Worm (Caenorhabditis elegans): ENCODE measurements around the gene mls-1.

mls-1 gene

ce11 chrIII:7484765-7485164 is 24.6 kb downstream of the mls-1 start:
- no peak for TF ChIP-seq ceh-63 (GFP tag; optimal IDR thresholded peaks at IDR 0.05)
- no peak for TF ChIP-seq tbx-2 (tag; optimal IDR thresholded peaks at IDR 0.05)
- TF ChIP-seq unc-30 (tag; optimal IDR thresholded peaks at IDR 0.05), result no peak
- no peak for TF ChIP-seq blmp-1 (tag; optimal IDR thresholded peaks at IDR 0.05)
- TF ChIP-seq nhr-237 (tag; optimal IDR thresholded peaks at IDR 0.05), result no peak
- no peak for TF ChIP-seq snpc-4 (tag; optimal IDR thresholded peaks at IDR 0.05)
- no peak for TF ChIP-seq isw-1 (GFP tag; IDR thresholded peaks at IDR 0.05)
- no peak for TF ChIP-seq snu-23 (GFP tag; optimal IDR thresholded peaks at IDR 0.05)
- TF ChIP-seq nhr-12 (tag; optimal IDR thresholded peaks at IDR 0.05), result no peak
- TF ChIP-seq ceh-82 (tag; optimal IDR thresholded peaks at IDR 0.05), result no peak
- TF ChIP-seq skn-1 (tag; optimal IDR thresholded peaks at IDR 0.05), result no peak
- TF ChIP-seq lin-14 (GFP tag; optimal IDR thresholded peaks at IDR 0.05), result no peak
- no peak for TF ChIP-seq fkh-4 (tag; optimal IDR thresholded peaks at IDR 0.05; ENCODE audit: borderline replicate concordance)
- no peak for TF ChIP-seq sox-4 (tag; optimal IDR thresholded peaks at IDR 0.05)
- no peak for TF ChIP-seq ama-1 (optimal IDR thresholded peaks at IDR 0.05)
- no peak for TF ChIP-seq mab-9 (GFP tag; IDR thresholded peaks at IDR 0.05)

ce11 chrIII:7488303-7488702 is 28.2 kb downstream of the mls-1 start:
- TF ChIP-seq ama-1 (optimal IDR thresholded peaks at IDR 0.05) (no peak), lir-3 (tag; optimal IDR thresholded peaks at IDR 0.05; ENCODE audit: poor library complexity) (no peak), nhr-28 (tag; optimal IDR thresholded peaks at IDR 0.05) (no peak), jun-1 (tag; optimal IDR thresholded peaks at IDR 0.05) (no peak), F16B12.6 (tag; optimal IDR thresholded peaks at IDR 0.05) (no peak), rnt-1 (tag; optimal IDR thresholded peaks at IDR 0.05) (no peak), tlp-1 (tag; optimal IDR thresholded peaks at IDR 0.05) (no peak), mab-9 (GFP tag; IDR thresholded peaks at IDR 0.05) (no peak), egl-13 (tag; optimal IDR thresholded peaks at IDR 0.05) (no peak), nhr-77 (tag; optimal IDR thresholded peaks at IDR 0.05) (peak; percentile 15), unc-86 (tag; optimal IDR thresholded peaks at IDR 0.05) (no peak), unc-62 (GFP tag; optimal IDR thresholded peaks at IDR 0.05) (no peak), mdl-1 (tag; optimal IDR thresholded peaks at IDR 0.05) (no peak), ceh-82 (tag; optimal IDR thresholded peaks at IDR 0.05) (no peak), lin-15B (tag; optimal IDR thresholded peaks at IDR 0.05) (no peak), C34B4.2 (tag; optimal IDR thresholded peaks at IDR 0.05) (no peak), pax-3 (tag; optimal IDR thresholded peaks at IDR 0.05) (no peak), ztf-4 (tag; optimal IDR thresholded peaks at IDR 0.05) (no peak), elt-2 (tag; optimal IDR thresholded peaks at IDR 0.05) (no peak), hlh-4 (tag; optimal IDR thresholded peaks at IDR 0.05) (no peak), alr-1 (tag; optimal IDR thresholded peaks at IDR 0.05; ENCODE audit: borderline replicate concordance) (no peak), dsc-1 (tag; optimal IDR thresholded peaks at IDR 0.05) (no peak), lin-35 (GFP tag; optimal IDR thresholded peaks at IDR 0.05) (peak in 1 of 2 experiments; percentile 12), skn-1 (tag; optimal IDR thresholded peaks at IDR 0.05) (no peak), fkh-8 (tag; optimal IDR thresholded peaks at IDR 0.05) (no peak), lin-39 (tag; optimal IDR thresholded peaks at IDR 0.05) (no peak), hpl-2 (GFP tag; optimal IDR thresholded peaks at IDR 0.05) (no peak), zip-4 (GFP tag; optimal IDR thresholded peaks at IDR 0.05) (no peak), ceh-88 (GFP tag; IDR thresholded peaks at IDR 0.05) (no peak), sox-4 (tag; optimal IDR thresholded peaks at IDR 0.05) (no peak), ceh-90 (tag; optimal IDR thresholded peaks at IDR 0.05) (no peak), C16A3.4 (tag; optimal IDR thresholded peaks at IDR 0.05) (peak; percentile 36), zag-1 (tag; optimal IDR thresholded peaks at IDR 0.05) (no peak), unc-130 (tag; optimal IDR thresholded peaks at IDR 0.05) (peak; percentile 32), C04F5.9 (tag; optimal IDR thresholded peaks at IDR 0.05) (no peak), fkh-4 (tag; optimal IDR thresholded peaks at IDR 0.05; ENCODE audit: borderline replicate concordance) (no peak), snpc-4 (tag; optimal IDR thresholded peaks at IDR 0.05) (no peak), pqm-1 (tag; optimal IDR thresholded peaks at IDR 0.05) (no peak), ceh-8 (GFP tag; optimal IDR thresholded peaks at IDR 0.05) (no peak), xbp-1 (tag; optimal IDR thresholded peaks at IDR 0.05) (peak; percentile 5), hlh-17 (GFP tag; optimal IDR thresholded peaks at IDR 0.05; ENCODE audit: borderline replicate concordance) (no peak), nhr-84 (tag; optimal IDR thresholded peaks at IDR 0.05) (no peak), vab-15 (tag; optimal IDR thresholded peaks at IDR 0.05) (no peak)

Measured in whole organism, L1 larva.